Worm (Caenorhabditis elegans): ENCODE data around the gene F26F12.8.

Gene F26F12.8

ce11 chrV:5835397-5835796 is 26.9 kb downstream of the F26F12.8 start:
- TF ChIP-seq madf-5 (GFP tag; IDR thresholded peaks at IDR 0.05) (0 out of 4 replicates have a peak, but pooled peaks of 1 of the 2 experiments have one; percentile 1), lin-13 (GFP tag; optimal IDR thresholded peaks at IDR 0.05) (peak; percentile 23), zfp-3 (GFP tag; conservative IDR thresholded peaks at IDR 0.05) (peak; percentile 93), aly-2 (tag; optimal IDR thresholded peaks at IDR 0.05) (no peak)

- TF ChIP-seq nhr-6 (tag; optimal IDR thresholded peaks at IDR 0.05) (no peak), ztf-11 (tag; optimal IDR thresholded peaks at IDR 0.05) (no peak), egl-27 (tag; optimal IDR thresholded peaks at IDR 0.05) (no peak), ceh-82 (tag; optimal IDR thresholded peaks at IDR 0.05) (no peak), daf-19 (GFP tag; conservative IDR thresholded peaks at IDR 0.05) (no peak), fos-1 (tag; optimal IDR thresholded peaks at IDR 0.05) (no peak), nhr-11 (tag; optimal IDR thresholded peaks at IDR 0.05) (no peak), F49E8.2 (tag; optimal IDR thresholded peaks at IDR 0.05; ENCODE audit: borderline replicate concordance) (no peak), jun-1 (tag; optimal IDR thresholded peaks at IDR 0.05) (no peak), lim-7 (GFP tag; IDR thresholded peaks at IDR 0.05) (no peak), pha-4 (GFP tag; IDR thresholded peaks at IDR 0.05) (no peak), pha-4 (tag; optimal IDR thresholded peaks at IDR 0.05) (no peak), R02D3.7 (tag; optimal IDR thresholded peaks at IDR 0.05) (no peak), ztf-7 (tag; optimal IDR thresholded peaks at IDR 0.05) (no peak), ceh-32 (tag; optimal IDR thresholded peaks at IDR 0.05; ENCODE audit: poor library complexity) (no peak), nhr-28 (tag; optimal IDR thresholded peaks at IDR 0.05) (no peak), tag-97 (GFP tag; IDR thresholded peaks at IDR 0.05) (no peak), madf-5 (GFP tag; IDR thresholded peaks at IDR 0.05) (no peak), hlh-11 (tag; optimal IDR thresholded peaks at IDR 0.05) (no peak), spr-1 (tag; optimal IDR thresholded peaks at IDR 0.05) (no peak), unc-39 (tag; optimal IDR thresholded peaks at IDR 0.05) (no peak)
These were observed 28.8 kb downstream of the F26F12.8 start, which contains the start of gene srh-76 for ce11 chrV:5833531-5833930. srh-76 (plus strand) TSS chrV:5833831.

ce11 chrV:5832799-5833198 is 29.5 kb downstream of the F26F12.8 start:
- peak; percentile 77 for TF ChIP-seq cey-2 (tag; optimal IDR thresholded peaks at IDR 0.05; ENCODE audit: borderline replicate concordance, insufficient read depth)
- peak; percentile 20; the same call in 1 of the 2 replicates for TF ChIP-seq dmd-6 (GFP tag; IDR thresholded peaks at IDR 0.05)
- TF ChIP-seq unc-62 (GFP tag; optimal IDR thresholded peaks at IDR 0.05 in 1 of 2): peak in 1 of 2 experiments; percentile 99
- TF ChIP-seq unc-62 (tag; optimal IDR thresholded peaks at IDR 0.05): no peak
- TF ChIP-seq ceh-20 (GFP tag; IDR thresholded peaks at IDR 0.05): peak; percentile 63; the same call in 1 of the 2 replicates
- peak; percentile 99 for TF ChIP-seq aha-1 (tag)
- TF ChIP-seq tra-1 (GFP tag; IDR thresholded peaks at IDR 0.05): peak; percentile 19; the same call in 1 of the 2 replicates
- no peak for TF ChIP-seq lin-39 (tag; optimal IDR thresholded peaks at IDR 0.05)
- no peak for TF ChIP-seq lim-7 (GFP tag; IDR thresholded peaks at IDR 0.05)
- TF ChIP-seq nhr-28 (tag; optimal IDR thresholded peaks at IDR 0.05): peak; percentile 85
- peak; percentile 78 for TF ChIP-seq hlh-11 (tag; optimal IDR thresholded peaks at IDR 0.05)
- TF ChIP-seq nhr-48 (tag; optimal IDR thresholded peaks at IDR 0.05): peak; percentile 89
- peak; percentile 18 for TF ChIP-seq dpl-1 (GFP tag; optimal IDR thresholded peaks at IDR 0.05)
- no peak for TF ChIP-seq F26F4.8 (GFP tag; conservative IDR thresholded peaks at IDR 0.05)
- TF ChIP-seq mdl-1 (tag; optimal IDR thresholded peaks at IDR 0.05): peak in 1 of 2 experiments; percentile 75
- peak; percentile 99 for TF ChIP-seq mxl-3 (GFP tag; optimal IDR thresholded peaks at IDR 0.05)
- TF ChIP-seq set-16 (GFP tag; IDR thresholded peaks at IDR 0.05): no peak
- peak; percentile 49 for TF ChIP-seq ama-1 (optimal IDR thresholded peaks at IDR 0.05)
- TF ChIP-seq nhr-102 (tag; optimal IDR thresholded peaks at IDR 0.05): peak; percentile 77
- no peak for TF ChIP-seq daf-16 (GFP tag; optimal IDR thresholded peaks at IDR 0.05)
- no peak for TF ChIP-seq daf-16 (tag; optimal IDR thresholded peaks at IDR 0.05)
- TF ChIP-seq dve-1 (tag; optimal IDR thresholded peaks at IDR 0.05; ENCODE audit: insufficient read depth): peak; percentile 19
- TF ChIP-seq spr-1 (tag; optimal IDR thresholded peaks at IDR 0.05): no peak
- TF ChIP-seq gei-8 (GFP tag; optimal IDR thresholded peaks at IDR 0.05): no peak

Measured in whole organism, L4 larva.